Worm (Caenorhabditis elegans) whole organism, L4/young adult: ENCODE measurements around the gene dhs-23.

Experiments
- W03F9.2 ChIP-seq: fragments of 150-350 bp; optimal IDR thresholded peaks from 2 replicates; lab custom pipeline; 2014; ENCODE audit warnings: missing biosample characterization, missing genetic modification characterization
- dao-5 ChIP-seq: sonication (generic microtip); optimal IDR thresholded peaks from 2 replicates; lab custom pipeline; 2016; ENCODE audit warnings: missing genotype, missing genetic modification characterization, moderate library complexity, missing compliant biosample characterization
- him-1 ChIP-seq: sonication (generic microtip); optimal IDR thresholded peaks from 2 replicates; lab custom pipeline; 2016; ENCODE audit warnings: missing genotype, missing genetic modification reagents, missing genetic modification characterization, missing compliant biosample characterization

- TF ChIP-seq dao-5 (tag; lab: Kevin White, UChicago), result no peak
- no peak for TF ChIP-seq W03F9.2 (tag; lab: Kevin White, UChicago)
- TF ChIP-seq him-1 (tag; lab: Kevin White, UChicago), result no peak
These were observed 42.6 kb downstream of the dhs-23 start, which contains the start of gene fbxa-104 for ce11 chrV:15423601-15424000.
